Worm (Caenorhabditis elegans): Measurements from ENCODE around the gene taf-6.2.

DNA sequence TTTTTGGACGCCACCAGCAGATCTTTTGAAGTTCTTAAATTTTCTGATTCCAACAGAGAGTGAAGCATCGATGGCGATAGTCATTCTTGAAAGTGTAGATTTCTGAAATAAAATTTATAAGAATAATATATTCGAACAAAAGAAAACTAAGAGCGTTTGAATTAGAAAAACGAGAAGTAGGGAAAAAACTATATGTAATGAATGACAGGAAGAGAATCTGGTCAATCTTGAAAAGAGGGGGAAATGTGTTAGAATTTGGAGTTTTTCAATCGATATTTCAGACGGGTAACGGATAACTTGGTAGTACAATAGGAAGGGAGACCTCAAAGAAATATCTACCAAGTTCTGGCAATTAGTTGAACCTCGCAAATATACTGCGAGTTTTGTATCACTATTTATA lies 6.0 kb upstream of the taf-6.2 start, which contains the start of gene Y37E11AL.9:
- TF ChIP-seq cnd-1 (tag; optimal IDR thresholded peaks at IDR 0.05) (no peak), nhr-76 (tag; optimal IDR thresholded peaks at IDR 0.05) (no peak), zip-8 (tag; optimal IDR thresholded peaks at IDR 0.05) (no peak), snpc-4 (tag; optimal IDR thresholded peaks at IDR 0.05) (no peak), blmp-1 (tag; optimal IDR thresholded peaks at IDR 0.05) (no peak), ztf-11 (tag; optimal IDR thresholded peaks at IDR 0.05) (no peak), mab-5 (tag; optimal IDR thresholded peaks at IDR 0.05) (no peak), nhr-237 (tag; optimal IDR thresholded peaks at IDR 0.05) (no peak), unc-62 (GFP tag; optimal IDR thresholded peaks at IDR 0.05) (no peak), nhr-12 (tag; optimal IDR thresholded peaks at IDR 0.05) (no peak)
